Worm (Caenorhabditis elegans) whole organism, L1 larva: ENCODE measurements around the gene ntl-9.

Source experiments
- C04F5.9 ChIP-seq: sonication (generic microtip); optimal IDR thresholded peaks from 2 replicates; lab custom pipeline; 2016; ENCODE audit warnings: missing genetic modification characterization, missing compliant biosample characterization
- C16A3.4 ChIP-seq: fragments of 150-350 bp; optimal IDR thresholded peaks from 2 replicates; lab custom pipeline; 2014; ENCODE audit warnings: missing biosample characterization, missing genetic modification characterization
- C34B4.2 ChIP-seq: sonication (generic microtip); optimal IDR thresholded peaks from 2 replicates; lab custom pipeline; 2017; ENCODE audit warnings: mild to moderate bottlenecking, missing genetic modification characterization, missing compliant biosample characterization
- F16B12.6 ChIP-seq: fragments of 150-350 bp; optimal IDR thresholded peaks from 2 replicates; lab custom pipeline; 2014; ENCODE audit warnings: missing biosample characterization, missing genetic modification characterization
- aly-2 ChIP-seq: fragments of 150-350 bp; optimal IDR thresholded peaks from 2 replicates; lab custom pipeline; 2014; ENCODE audit warnings: missing biosample characterization, missing genetic modification characterization
- ama-1 ChIP-seq: fragments of 150-350 bp; optimal IDR thresholded peaks from 2 replicates; lab custom pipeline; 2014
- blmp-1 ChIP-seq: fragments of 150-350 bp; optimal IDR thresholded peaks from 2 replicates; lab custom pipeline; 2014; ENCODE audit warnings: missing biosample characterization, missing genetic modification characterization
- ceh-63 ChIP-seq: fragments of 200-800 bp; sonication (Bioruptor generic); optimal IDR thresholded peaks from 2 replicates; lab custom pipeline; 2018; ENCODE audit warnings: mild to moderate bottlenecking, missing genetic modification characterization, missing compliant biosample characterization
- ceh-82 ChIP-seq, 3 experiments: fragments of 150-350 bp in 1 of 3; sonication (generic microtip) in 2 of 3; optimal IDR thresholded peaks; 2 replicates each; lab custom pipeline; 2014 to 2017; ENCODE audit warnings: missing biosample characterization in 3 of 3, missing genetic modification characterization in 3 of 3
- ceh-88 ChIP-seq: fragments of 200-800 bp; sonication (Bioruptor generic); IDR thresholded peaks from 2 replicates; pipeline ENCODE4 v1.3.6; 2022; ENCODE audit warnings: missing genetic modification characterization, missing compliant biosample characterization
- ceh-90 ChIP-seq: sonication (generic microtip); optimal IDR thresholded peaks from 2 replicates; lab custom pipeline; 2016; ENCODE audit warnings: missing genetic modification characterization, missing compliant biosample characterization
- dpl-1 ChIP-seq, 3 experiments: fragments of 150-350 bp in 2 of 3; sonication (generic microtip) in 1 of 3; optimal IDR thresholded peaks; 2 replicates each; lab custom pipeline; 2014 to 2017; ENCODE audit warnings: missing biosample characterization in 3 of 3, missing genetic modification characterization in 3 of 3, missing genetic modification reagents in 3 of 3
- efl-1 ChIP-seq, 4 experiments: fragments of 150-350 bp; optimal IDR thresholded peaks in 3 of 4; peaks in 1 of 4; 1 replicate in 1 of 4; 2 replicates in 3 of 4; lab custom pipeline; 2014; ENCODE audit warnings: missing biosample characterization in 2 of 4, missing genetic modification characterization in 2 of 4, missing genetic modification reagents in 2 of 4
- elt-3 ChIP-seq, 6 experiments: fragments of 150-350 bp in 1 of 6; sonication (generic microtip); optimal IDR thresholded peaks; 2 replicates each; lab custom pipeline; 2017 to 2018; ENCODE audit warnings: missing biosample characterization in 6 of 6, missing genetic modification characterization in 6 of 6, inconsistent platforms in 1 of 6
- fkh-10 ChIP-seq: sonication (generic microtip); optimal IDR thresholded peaks from 2 replicates; lab custom pipeline; 2017; ENCODE audit warnings: missing biosample characterization, missing genetic modification reagents, missing genetic modification characterization
- fkh-4 ChIP-seq: sonication (generic microtip); optimal IDR thresholded peaks from 2 replicates; lab custom pipeline; 2016; ENCODE audit warnings: missing compliant biosample characterization, missing genetic modification characterization, borderline replicate concordance
- fkh-8 ChIP-seq: sonication (generic microtip); optimal IDR thresholded peaks from 2 replicates; lab custom pipeline; 2016; ENCODE audit warnings: mild to moderate bottlenecking, missing genetic modification characterization, missing compliant biosample characterization
- hlh-4 ChIP-seq: sonication (generic microtip); optimal IDR thresholded peaks from 2 replicates; lab custom pipeline; 2016; ENCODE audit warnings: mild to moderate bottlenecking, missing genetic modification characterization, missing compliant biosample characterization
- hpl-2 ChIP-seq: fragments of 150-350 bp; optimal IDR thresholded peaks from 2 replicates; lab custom pipeline; 2014; ENCODE audit warnings: missing biosample characterization, missing genetic modification reagents, missing genetic modification characterization
- jun-1 ChIP-seq: fragments of 150-350 bp; optimal IDR thresholded peaks from 2 replicates; lab custom pipeline; 2014; ENCODE audit warnings: missing biosample characterization, missing genetic modification reagents, missing genetic modification characterization
- lin-13 ChIP-seq: fragments of 150-350 bp; optimal IDR thresholded peaks from 2 replicates; lab custom pipeline; 2014; ENCODE audit warnings: missing biosample characterization, missing genetic modification reagents, missing genetic modification characterization
- lin-15B ChIP-seq: fragments of 150-350 bp; sonication (generic microtip); optimal IDR thresholded peaks from 3 replicates; lab custom pipeline; 2014; ENCODE audit warnings: missing biosample characterization, missing genetic modification characterization
- lin-35 ChIP-seq, 2 experiments: fragments of 150-350 bp; optimal IDR thresholded peaks; 2 replicates each; lab custom pipeline; 2014; ENCODE audit warnings: missing biosample characterization in 2 of 2, missing genetic modification characterization in 2 of 2, missing genetic modification reagents in 2 of 2
- lir-3 ChIP-seq: sonication (generic microtip); optimal IDR thresholded peaks from 2 replicates; lab custom pipeline; 2016; ENCODE audit warnings: mild to moderate bottlenecking, missing genetic modification characterization, moderate library complexity, missing compliant biosample characterization; ENCODE audit not compliant: poor library complexity
- mdl-1 ChIP-seq, 2 experiments: fragments of 150-350 bp; optimal IDR thresholded peaks; 2 replicates each; lab custom pipeline; 2014 to 2017; ENCODE audit warnings: missing biosample characterization in 2 of 2, missing genetic modification characterization in 2 of 2, inconsistent platforms in 1 of 2
- nhr-11 ChIP-seq: fragments of 150-350 bp; optimal IDR thresholded peaks from 2 replicates; lab custom pipeline; 2014; ENCODE audit warnings: missing biosample characterization, missing genetic modification characterization
- nhr-12 ChIP-seq: sonication (generic microtip); optimal IDR thresholded peaks from 2 replicates; lab custom pipeline; 2017; ENCODE audit warnings: missing biosample characterization, missing genetic modification characterization
- nhr-19 ChIP-seq: fragments of 200-800 bp; sonication (Bioruptor generic); conservative IDR thresholded peaks from 2 replicates; pipeline ENCODE4 v1.3.6; 2022; ENCODE audit warnings: missing genetic modification characterization, missing compliant biosample characterization
- nhr-20 ChIP-seq: sonication (generic microtip); optimal IDR thresholded peaks from 2 replicates; lab custom pipeline; 2016; ENCODE audit warnings: mild to moderate bottlenecking, missing genetic modification characterization, missing compliant biosample characterization
- nhr-237 ChIP-seq: fragments of 150-350 bp; optimal IDR thresholded peaks from 2 replicates; lab custom pipeline; 2014; ENCODE audit warnings: missing biosample characterization, missing genetic modification characterization
- nhr-47 ChIP-seq: sonication (generic microtip); optimal IDR thresholded peaks from 2 replicates; lab custom pipeline; 2016; ENCODE audit warnings: mild to moderate bottlenecking, missing genetic modification characterization, moderate library complexity, missing compliant biosample characterization
- nhr-71 ChIP-seq: sonication (generic microtip); optimal IDR thresholded peaks from 2 replicates; lab custom pipeline; 2016; ENCODE audit warnings: mild to moderate bottlenecking, missing genetic modification characterization, moderate library complexity, missing compliant biosample characterization
- nhr-76 ChIP-seq: sonication (generic microtip); optimal IDR thresholded peaks from 2 replicates; lab custom pipeline; 2017; ENCODE audit warnings: missing biosample characterization, missing genetic modification characterization
- nhr-90 ChIP-seq: sonication (generic microtip); optimal IDR thresholded peaks from 2 replicates; lab custom pipeline; 2016; ENCODE audit warnings: mild to moderate bottlenecking, missing genetic modification characterization, missing compliant biosample characterization; ENCODE audit not compliant: poor library complexity
- pag-3 ChIP-seq: sonication (generic microtip); optimal IDR thresholded peaks from 2 replicates; lab custom pipeline; 2017; ENCODE audit warnings: missing genetic modification characterization, mild to moderate bottlenecking, missing compliant biosample characterization, antibody characterized with exemption, borderline replicate concordance; ENCODE audit not compliant: insufficient read depth
- pax-3 ChIP-seq: fragments of 200-800 bp; sonication (Bioruptor generic); optimal IDR thresholded peaks from 2 replicates; lab custom pipeline; 2018; ENCODE audit warnings: mild to moderate bottlenecking, missing genetic modification characterization, moderate library complexity, missing compliant biosample characterization
- pqm-1 ChIP-seq: sonication (generic microtip); optimal IDR thresholded peaks from 3 replicates; lab custom pipeline; 2017; ENCODE audit warnings: missing biosample characterization, missing genetic modification characterization
- rnt-1 ChIP-seq: sonication (generic microtip); optimal IDR thresholded peaks from 2 replicates; lab custom pipeline; 2016; ENCODE audit warnings: mild to moderate bottlenecking, missing genetic modification characterization, moderate library complexity, missing compliant biosample characterization
- snpc-4 ChIP-seq: fragments of 150-350 bp; optimal IDR thresholded peaks from 2 replicates; lab custom pipeline; 2014; ENCODE audit warnings: missing biosample characterization, missing genetic modification characterization
- snu-23 ChIP-seq: sonication (generic microtip); optimal IDR thresholded peaks from 2 replicates; lab custom pipeline; 2016; ENCODE audit warnings: missing genetic modification characterization, missing compliant biosample characterization
- sox-4 ChIP-seq: sonication (generic microtip); optimal IDR thresholded peaks from 2 replicates; lab custom pipeline; 2016; ENCODE audit warnings: missing genetic modification characterization, missing compliant biosample characterization
- sptf-1 ChIP-seq: fragments of 150-350 bp; optimal IDR thresholded peaks from 2 replicates; lab custom pipeline; 2014; ENCODE audit warnings: missing biosample characterization, missing genetic modification characterization
- tlp-1 ChIP-seq: fragments of 150-350 bp; optimal IDR thresholded peaks from 2 replicates; lab custom pipeline; 2014; ENCODE audit warnings: missing biosample characterization, missing genetic modification characterization
- unc-30 ChIP-seq: sonication (generic microtip); optimal IDR thresholded peaks from 2 replicates; lab custom pipeline; 2017; ENCODE audit warnings: missing biosample characterization, missing genetic modification characterization
- unc-86 ChIP-seq: sonication (generic microtip); optimal IDR thresholded peaks from 2 replicates; lab custom pipeline; 2016; ENCODE audit warnings: missing genetic modification characterization, missing compliant biosample characterization
- zag-1 ChIP-seq: fragments of 150-350 bp; optimal IDR thresholded peaks from 2 replicates; lab custom pipeline; 2014; ENCODE audit warnings: missing biosample characterization, missing genetic modification characterization

Gene ntl-9

DNA sequence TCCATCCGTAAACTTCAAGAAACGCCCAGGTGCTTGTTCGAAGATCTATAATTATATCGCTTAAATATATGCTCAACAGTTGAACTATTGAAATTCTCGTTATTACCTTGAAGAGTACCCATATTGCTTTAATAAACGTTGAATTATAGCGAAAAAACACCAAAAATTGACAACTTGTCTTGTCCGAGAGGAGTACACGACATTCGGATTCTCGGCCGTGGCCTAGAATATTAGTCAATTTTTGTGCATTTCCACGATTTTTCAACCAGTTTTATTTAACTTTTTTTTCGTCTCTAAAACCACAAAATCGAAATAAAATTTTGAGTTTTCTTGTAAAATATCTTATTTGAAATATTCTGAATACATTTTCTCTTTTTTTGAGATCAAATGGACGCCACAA lies 32.0 kb upstream of the ntl-9 start, which contains the start of the genes F26F4.9 and cee-1 (continued):
- no peak for TF ChIP-seq pag-3 (tag; lab: Kevin White, UChicago)
- TF ChIP-seq nhr-47 (tag; lab: Kevin White, UChicago) = peak; percentile 82
- TF ChIP-seq dpl-1 (GFP tag; optimal IDR thresholded peaks at IDR 0.05; lab: Kevin White, UChicago) = peak; percentile 61 to 76 (median 68)
- no peak for TF ChIP-seq zag-1 (tag; lab: Kevin White, UChicago)
- TF ChIP-seq hlh-4 (tag; lab: Kevin White, UChicago) = peak; percentile 22
- TF ChIP-seq tlp-1 (tag; lab: Kevin White, UChicago) = no peak
- TF ChIP-seq nhr-11 = no peak
- peak; percentile 40 for TF ChIP-seq F16B12.6 (tag; lab: Kevin White, UChicago)
- peak; percentile 75 for TF ChIP-seq snu-23
- peak; percentile 96 for TF ChIP-seq rnt-1 (tag; lab: Kevin White, UChicago)
- TF ChIP-seq fkh-4 (tag; lab: Kevin White, UChicago) = peak; percentile 91
- TF ChIP-seq efl-1 (optimal IDR thresholded peaks at IDR 0.05; lab: Kevin White, UChicago) = peak; percentile 63 to 79
- TF ChIP-seq efl-1 (GFP tag; optimal IDR thresholded peaks at IDR 0.05 in 1 of 2; lab: Kevin White, UChicago) = peak; percentile 78 to 96
- TF ChIP-seq C16A3.4 (tag; lab: Kevin White, UChicago) = peak; percentile 35
- peak; percentile 67 to 75 for TF ChIP-seq lin-35 (GFP tag; optimal IDR thresholded peaks at IDR 0.05; lab: Kevin White, UChicago)
- TF ChIP-seq nhr-12 (tag; lab: Kevin White, UChicago) = no peak
- peak in 1 of 6 experiments; percentile 14 for TF ChIP-seq elt-3 (tag; optimal IDR thresholded peaks at IDR 0.05; lab: Kevin White, UChicago)
- TF ChIP-seq nhr-20 = peak; percentile 74
- peak in 2 of 3 experiments; percentile 19 to 47 for TF ChIP-seq ceh-82 (tag; optimal IDR thresholded peaks at IDR 0.05; lab: Kevin White, UChicago)
- no peak for TF ChIP-seq nhr-76
- peak; percentile 93 for TF ChIP-seq lir-3
- no peak for TF ChIP-seq unc-30 (tag; lab: Kevin White, UChicago)
- no peak for TF ChIP-seq snpc-4 (tag; lab: Kevin White, UChicago)
- TF ChIP-seq C04F5.9 (tag; lab: Kevin White, UChicago) = peak; percentile 66
- peak; percentile 66 for TF ChIP-seq nhr-19 (GFP tag; lab: Robert Waterston, UW)
- TF ChIP-seq nhr-237 (tag; lab: Kevin White, UChicago) = no peak
- TF ChIP-seq lin-13 (GFP tag; lab: Kevin White, UChicago) = peak; percentile 21
- TF ChIP-seq sptf-1 (tag; lab: Kevin White, UChicago) = no peak
- no peak for TF ChIP-seq fkh-10 (GFP tag; lab: Kevin White, UChicago)
- peak; percentile 40 for TF ChIP-seq blmp-1 (tag; lab: Kevin White, UChicago)
- TF ChIP-seq ama-1 (lab: Kevin White, UChicago) = no peak
- peak; percentile 70 for TF ChIP-seq fkh-8 (tag; lab: Kevin White, UChicago)
- peak; percentile 84 for TF ChIP-seq nhr-71
- TF ChIP-seq ceh-90 (tag; lab: Kevin White, UChicago) = peak; percentile 90
- no peak for TF ChIP-seq hpl-2 (GFP tag; lab: Kevin White, UChicago)
- TF ChIP-seq pax-3 (tag; lab: Kevin White, UChicago) = peak; percentile 76
- TF ChIP-seq lin-15B = no peak
- TF ChIP-seq unc-86 = peak; percentile 32
- peak; percentile 87 for TF ChIP-seq sox-4
- no peak for TF ChIP-seq ceh-63 (GFP tag; lab: Kevin White, UChicago)
- TF ChIP-seq ceh-88 (GFP tag; lab: Robert Waterston, UW) = no peak
- peak; percentile 84 for TF ChIP-seq nhr-90 (tag; lab: Kevin White, UChicago)
- TF ChIP-seq C34B4.2 (tag; lab: Kevin White, UChicago) = no peak
- TF ChIP-seq jun-1 (tag; lab: Kevin White, UChicago) = no peak
- TF ChIP-seq pqm-1 (tag; lab: Kevin White, UChicago) = no peak
- no peak for TF ChIP-seq mdl-1 (tag; optimal IDR thresholded peaks at IDR 0.05; lab: Kevin White, UChicago)
- no peak for TF ChIP-seq aly-2 (tag; lab: Kevin White, UChicago)
